Worm (Caenorhabditis elegans) whole organism, young adult: ENCODE data around the gene srlf-15.

Experiments
- F22D6.2 ChIP-seq: sonication (generic microtip); optimal IDR thresholded peaks from 2 replicates; lab custom pipeline; 2016; ENCODE audit warnings: mild to moderate bottlenecking, missing genetic modification characterization, missing compliant biosample characterization
- atf-7 ChIP-seq: sonication (generic microtip); optimal IDR thresholded peaks from 2 replicates; lab custom pipeline; 2017; ENCODE audit warnings: mild to moderate bottlenecking, missing genetic modification characterization, missing compliant biosample characterization
- dpl-1 ChIP-seq: fragments of 150-350 bp; optimal IDR thresholded peaks from 2 replicates; lab custom pipeline; 2014; ENCODE audit warnings: missing biosample characterization, missing genetic modification reagents, missing genetic modification characterization
- efl-1 ChIP-seq: fragments of 150-350 bp; optimal IDR thresholded peaks from 2 replicates; lab custom pipeline; 2014; ENCODE audit warnings: missing biosample characterization, missing genetic modification reagents, missing genetic modification characterization
- ekl-4 ChIP-seq: fragments of 200-800 bp; sonication (Bioruptor generic); IDR thresholded peaks from 2 replicates; pipeline ENCODE4 v1.3.6; 2022; ENCODE audit warnings: missing genetic modification reagents, missing genetic modification characterization, missing compliant biosample characterization
- snpc-4 ChIP-seq, 5 experiments: fragments of 150-350 bp in 1 of 5; sonication (generic microtip) in 4 of 5; optimal IDR thresholded peaks; 2 replicates each; lab custom pipeline; 2014 to 2018; ENCODE audit warnings: missing genetic modification characterization in 5 of 5, missing biosample characterization in 3 of 5, antibody characterized with exemption in 2 of 5, mild to moderate bottlenecking in 2 of 5, missing compliant biosample characterization in 2 of 5, missing genotype in 2 of 5, moderate library complexity in 2 of 5, missing genetic modification reagents in 1 of 5

ce11 chrII:10986461-10987090, 49.3 kb upstream of the srlf-15 start:
- TF ChIP-seq snpc-4 (GFP tag; optimal IDR thresholded peaks at IDR 0.05; lab: Kevin White, UChicago) (no peak), snpc-4 (tag; optimal IDR thresholded peaks at IDR 0.05; lab: Kevin White, UChicago) (no peak), atf-7 (tag; lab: Kevin White, UChicago) (no peak), F22D6.2 (tag; lab: Kevin White, UChicago) (no peak), dpl-1 (no peak), ekl-4 (GFP tag; lab: Robert Waterston, UW) (no peak), efl-1 (no peak)
